Fruit fly (Drosophila melanogaster) whole organism: ENCODE results near the gene Rfk.

Source experiments
- CG8478 ChIP-seq: fragments of >200 bp; optimal IDR thresholded peaks from 2 replicates; lab custom pipeline; 2018; ENCODE audit warnings: inconsistent platforms
- Dll ChIP-seq: fragments of >200 bp; optimal IDR thresholded peaks from 2 replicates; lab custom pipeline; 2017
- EcR ChIP-seq, 2 experiments: fragments of >200 bp; optimal IDR thresholded peaks; 2 replicates each; lab custom pipeline; 2017; ENCODE audit warnings: missing biosample characterization in 2 of 2, missing genetic modification characterization in 2 of 2, missing genetic modification reagents in 2 of 2
- pan ChIP-seq: fragments of >200 bp; optimal IDR thresholded peaks from 2 replicates; lab custom pipeline; 2017
- psq ChIP-seq: fragments of >200 bp; optimal IDR thresholded peaks from 2 replicates; lab custom pipeline; 2017
- usp ChIP-seq: fragments of >200 bp; optimal IDR thresholded peaks from 2 replicates; lab custom pipeline; 2017; ENCODE audit warnings: missing biosample characterization, missing genetic modification characterization, mixed read lengths

Rfk gene

DNA sequence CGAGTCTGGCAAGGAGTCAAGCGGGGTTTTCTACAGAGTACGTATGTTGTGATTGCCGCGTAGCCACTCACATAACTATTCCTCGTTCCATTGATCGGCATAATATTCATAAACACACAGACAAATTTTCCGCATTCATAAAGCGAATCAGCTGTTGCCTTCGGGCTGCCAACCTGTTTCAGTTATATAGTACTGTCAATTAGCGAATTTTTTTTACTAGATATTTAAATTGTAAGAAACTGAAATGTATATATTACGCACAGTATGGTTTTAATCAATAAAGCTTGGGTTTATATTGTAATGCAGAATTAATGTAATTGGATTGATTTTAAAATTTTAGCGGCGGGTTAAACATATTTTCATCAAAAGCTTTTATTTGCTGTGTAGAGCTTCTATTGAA lies at the start of gene Rfk:
TSS of gene Rfk (minus strand) at position 152 of the 400 bp plus-strand sequence.
- TF ChIP-seq usp (GFP tag; lab: Kevin White, UChicago) (no peak), EcR (GFP tag; optimal IDR thresholded peaks at IDR 0.05; lab: Kevin White, UChicago) (no peak), psq (lab: Kevin White, UChicago) (no peak), pan (lab: Kevin White, UChicago) (no peak), CG8478 (lab: Kevin White, UChicago) (no peak), Dll (lab: Kevin White, UChicago) (no peak)

DNA sequence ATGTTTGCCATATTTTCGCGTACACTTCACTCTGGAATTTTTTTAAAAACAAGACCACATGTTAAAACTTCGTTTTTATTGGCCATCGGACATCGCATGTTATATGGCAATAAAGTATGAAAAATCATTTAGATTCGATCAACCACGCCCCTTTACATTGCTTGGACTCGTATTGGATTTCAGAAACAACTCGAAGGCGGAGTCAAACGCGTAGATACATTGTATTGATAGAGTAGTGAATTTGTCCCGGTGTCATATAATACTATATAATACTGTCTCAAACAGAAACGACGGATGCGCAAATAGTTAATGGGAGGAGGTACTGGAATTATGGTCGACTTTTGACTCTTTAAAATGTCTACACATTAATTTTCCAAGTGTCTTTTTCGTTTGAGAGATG lies 48.3 kb upstream of the Rfk start:
- no peak for TF ChIP-seq usp (GFP tag; lab: Kevin White, UChicago)
- TF ChIP-seq pan (lab: Kevin White, UChicago) = no peak
- TF ChIP-seq EcR (GFP tag; optimal IDR thresholded peaks at IDR 0.05; lab: Kevin White, UChicago) = no peak
- no peak for TF ChIP-seq CG8478 (lab: Kevin White, UChicago)
- no peak for TF ChIP-seq Dll (lab: Kevin White, UChicago)
- TF ChIP-seq psq (lab: Kevin White, UChicago) = no peak

DNA sequence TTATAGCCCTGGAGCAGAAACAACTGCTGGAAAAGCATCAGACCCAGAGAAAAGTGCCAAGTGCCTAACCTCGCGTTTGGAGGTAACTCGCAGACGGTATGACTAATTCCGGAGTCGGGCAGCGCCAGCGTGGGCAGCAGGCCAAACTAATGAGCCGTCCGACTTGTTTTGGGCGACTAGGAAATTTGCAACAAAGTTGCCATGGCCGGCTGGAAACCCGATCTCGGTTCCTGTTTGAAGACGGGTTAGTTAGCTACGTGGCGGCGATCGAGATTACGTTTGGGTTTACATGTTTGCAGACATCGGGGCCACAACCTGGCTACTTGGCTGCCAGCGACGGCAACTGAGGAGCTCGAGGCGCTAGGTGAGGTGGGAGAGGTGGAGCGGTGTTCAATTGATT lies 43.9 kb upstream of the Rfk start:
- TF ChIP-seq pan (lab: Kevin White, UChicago) (no peak), usp (GFP tag; lab: Kevin White, UChicago) (no peak), CG8478 (lab: Kevin White, UChicago) (no peak), psq (lab: Kevin White, UChicago) (no peak), Dll (lab: Kevin White, UChicago) (no peak), EcR (GFP tag; optimal IDR thresholded peaks at IDR 0.05; lab: Kevin White, UChicago) (no peak)

DNA sequence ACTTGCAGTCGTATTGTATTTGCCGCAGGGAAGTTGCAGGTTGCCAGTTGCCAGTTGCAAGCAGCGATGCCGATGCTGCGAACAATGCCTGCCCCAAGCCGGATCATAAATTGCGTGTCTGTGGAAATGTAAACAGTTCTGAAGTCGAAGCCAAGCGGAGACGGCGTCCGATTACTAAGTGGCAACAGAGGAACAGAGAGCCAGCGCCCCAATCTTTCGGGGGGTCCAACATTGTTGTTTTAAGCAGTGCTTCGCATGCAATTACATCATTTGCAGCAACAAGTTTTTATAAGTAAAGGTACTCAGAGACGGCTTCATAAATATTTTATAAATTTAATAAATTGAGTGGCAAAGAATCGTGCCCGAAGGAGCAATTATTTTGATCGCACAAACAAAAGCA lies 41.4 kb upstream of the Rfk start:
- TF ChIP-seq Dll (lab: Kevin White, UChicago) (peak; percentile 12), psq (lab: Kevin White, UChicago) (no peak)

DNA sequence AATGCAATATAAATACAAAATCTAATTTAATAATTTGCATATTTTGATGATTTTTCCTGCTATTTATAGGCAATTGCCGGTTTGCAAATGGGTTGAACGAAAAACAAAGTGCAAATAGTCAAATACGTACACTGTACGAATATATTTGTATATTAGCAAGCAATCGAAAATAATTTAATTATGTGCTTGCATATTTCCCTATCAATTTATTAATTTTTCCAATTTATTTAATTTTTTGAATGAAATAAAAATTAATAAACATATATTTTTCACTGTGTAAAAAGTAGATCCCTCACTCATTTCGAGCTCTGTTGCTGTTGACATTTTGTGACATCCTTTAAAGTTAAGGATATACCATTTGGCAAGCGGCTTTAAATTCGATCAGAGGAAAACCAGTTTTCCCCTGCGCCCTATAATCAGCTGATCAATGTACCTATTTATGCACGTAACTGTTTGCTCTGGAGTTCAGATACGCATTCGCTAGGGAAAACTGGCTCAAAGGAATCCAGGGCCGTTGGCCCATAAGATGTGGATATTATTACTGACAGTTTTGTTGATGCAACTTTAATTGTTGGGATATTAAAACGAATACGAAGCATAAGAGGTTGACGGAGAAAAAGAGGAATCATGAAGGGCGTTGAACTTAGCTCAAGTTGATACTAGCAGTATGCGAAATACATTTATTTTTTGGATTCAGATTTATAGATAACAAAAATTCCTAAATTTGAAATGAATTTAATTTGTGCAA lies 40.1 kb upstream of the Rfk start:
- no peak for TF ChIP-seq usp (GFP tag; lab: Kevin White, UChicago)
- TF ChIP-seq Dll (lab: Kevin White, UChicago) = no peak

DNA sequence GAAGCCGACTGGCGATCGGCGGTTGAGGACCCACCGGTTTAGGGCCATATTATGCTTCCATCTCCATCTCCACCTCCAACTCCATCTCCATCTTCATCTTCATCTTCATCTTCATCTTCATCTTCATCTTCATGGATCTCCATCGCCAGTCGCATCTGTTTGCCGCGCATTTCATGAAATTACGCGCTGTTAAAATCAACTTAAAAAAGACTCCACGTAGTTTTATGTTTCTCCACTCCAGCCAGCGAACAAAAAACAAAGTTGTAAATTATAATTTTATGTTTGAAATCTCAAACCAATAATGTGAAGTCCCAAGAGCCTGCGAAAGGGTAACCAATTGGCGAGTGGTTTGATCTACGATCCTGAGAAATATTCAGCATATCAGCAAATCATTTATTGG lies 37.1 kb upstream of the Rfk start:
- no peak for TF ChIP-seq psq (lab: Kevin White, UChicago)
- TF ChIP-seq Dll (lab: Kevin White, UChicago) = no peak
- TF ChIP-seq CG8478 (lab: Kevin White, UChicago) = no peak
- no peak for TF ChIP-seq pan (lab: Kevin White, UChicago)
- TF ChIP-seq EcR (GFP tag; optimal IDR thresholded peaks at IDR 0.05; lab: Kevin White, UChicago) = no peak
- no peak for TF ChIP-seq usp (GFP tag; lab: Kevin White, UChicago)

DNA sequence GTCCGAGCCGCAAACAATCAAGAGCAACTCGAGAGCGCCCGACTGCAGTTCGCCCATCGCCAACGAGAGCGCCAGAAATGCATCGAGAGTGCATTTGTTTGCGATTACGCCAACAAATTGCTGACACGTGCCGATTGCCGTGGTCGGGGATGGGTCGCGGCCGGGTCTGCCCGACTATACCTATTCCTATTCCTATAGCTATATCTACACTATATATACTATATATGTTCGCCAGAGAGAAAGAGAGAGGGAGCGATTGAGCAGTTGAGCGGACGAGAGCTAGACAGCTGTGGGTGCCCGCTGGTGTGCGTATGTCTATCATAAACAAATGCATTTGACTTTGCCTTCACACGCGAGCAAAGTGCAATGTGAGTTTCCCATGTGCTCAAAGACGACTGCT lies 34.3 kb upstream of the Rfk start:
- TF ChIP-seq EcR (GFP tag; optimal IDR thresholded peaks at IDR 0.05; lab: Kevin White, UChicago) (no peak), CG8478 (lab: Kevin White, UChicago) (no peak), psq (lab: Kevin White, UChicago) (no peak), usp (GFP tag; lab: Kevin White, UChicago) (no peak), pan (lab: Kevin White, UChicago) (no peak), Dll (lab: Kevin White, UChicago) (no peak)

DNA sequence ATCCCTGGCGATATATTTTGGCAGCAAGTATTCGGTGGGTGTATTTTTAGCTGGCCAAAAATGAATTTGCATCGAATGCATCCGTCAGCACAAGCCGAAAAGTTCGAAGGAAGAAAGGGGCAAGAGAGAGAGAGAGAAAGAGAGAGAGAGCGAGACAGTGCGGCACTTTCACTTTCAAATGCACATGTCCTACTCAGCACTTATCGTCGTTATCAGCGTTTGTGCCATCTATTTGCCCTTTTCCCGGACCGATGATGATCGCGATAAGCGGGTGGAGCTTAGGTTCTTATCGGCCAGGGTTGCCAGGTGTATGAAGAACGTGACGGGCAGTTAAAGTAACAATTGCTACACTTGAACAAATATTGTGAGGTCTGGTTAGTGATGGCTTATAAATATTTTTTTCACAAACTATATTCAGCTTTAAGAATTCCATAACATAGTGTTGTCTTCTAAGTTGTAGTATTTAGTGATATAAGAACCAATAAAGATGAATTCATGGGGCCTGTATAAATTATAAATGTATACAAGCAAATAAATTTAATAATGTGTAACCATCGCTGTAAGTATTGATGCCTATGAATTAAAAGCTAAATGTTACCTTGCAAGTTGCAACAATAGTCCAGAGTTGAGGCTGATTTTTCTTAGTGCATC lies 31.7 kb upstream of the Rfk start:
- no peak for TF ChIP-seq psq (lab: Kevin White, UChicago)
- no peak for TF ChIP-seq EcR (GFP tag; optimal IDR thresholded peaks at IDR 0.05; lab: Kevin White, UChicago)
- no peak for TF ChIP-seq CG8478 (lab: Kevin White, UChicago)

DNA sequence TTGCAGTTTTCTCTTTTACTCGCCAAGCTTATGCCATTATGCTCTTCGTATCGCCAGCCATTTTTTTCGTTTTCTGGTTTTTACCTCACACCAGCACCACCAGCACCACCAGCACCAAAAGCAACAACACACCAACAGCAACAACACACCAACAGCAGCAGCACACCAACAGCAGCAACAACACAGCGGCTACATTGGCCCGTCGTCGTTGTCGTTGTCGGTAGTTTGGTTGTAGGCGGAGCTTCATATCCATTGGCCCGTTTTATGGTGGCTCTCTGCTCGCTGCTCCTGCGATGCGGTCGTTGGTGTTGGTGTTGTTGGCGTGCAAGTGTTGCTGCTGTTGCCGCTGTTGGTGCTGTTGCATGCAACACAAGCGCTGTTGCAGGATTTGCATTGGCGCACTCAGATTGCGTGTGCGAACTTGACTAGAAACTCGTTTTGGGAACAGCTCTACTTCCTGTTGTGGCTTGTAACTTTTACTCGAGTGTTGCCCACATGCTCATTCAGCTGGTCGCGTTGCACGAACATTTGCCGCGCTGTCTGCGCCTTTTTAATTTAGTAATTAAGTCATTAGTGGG lies 23.8 kb upstream of the Rfk start:
- TF ChIP-seq CG8478 (lab: Kevin White, UChicago) (no peak), EcR (GFP tag; optimal IDR thresholded peaks at IDR 0.05; lab: Kevin White, UChicago) (no peak), Dll (lab: Kevin White, UChicago) (no peak), pan (lab: Kevin White, UChicago) (no peak), psq (lab: Kevin White, UChicago) (no peak), usp (GFP tag; lab: Kevin White, UChicago) (no peak)

DNA sequence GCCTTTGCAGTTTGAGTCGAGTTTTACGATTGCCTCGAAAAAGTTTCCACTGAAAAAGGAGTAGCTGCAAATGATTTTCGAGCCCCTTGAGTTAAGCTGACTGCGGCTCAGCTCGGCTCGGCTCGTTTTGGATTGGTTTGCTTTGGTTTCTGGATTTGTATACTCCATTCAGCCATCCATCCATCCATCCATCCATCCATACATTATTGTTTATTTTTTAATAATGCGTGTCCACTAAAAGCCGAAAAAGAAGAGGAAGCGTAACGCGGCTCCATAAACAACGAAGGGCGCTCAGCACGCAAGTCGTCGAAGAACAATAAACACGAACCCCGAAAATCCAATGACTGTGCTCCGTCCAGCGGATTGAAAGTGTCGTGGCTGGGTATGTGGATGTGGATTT lies 13.3 kb upstream of the Rfk start:
- no peak for TF ChIP-seq Dll (lab: Kevin White, UChicago)
- TF ChIP-seq usp (GFP tag; lab: Kevin White, UChicago) = no peak
- TF ChIP-seq pan (lab: Kevin White, UChicago) = no peak
- no peak for TF ChIP-seq EcR (GFP tag; optimal IDR thresholded peaks at IDR 0.05; lab: Kevin White, UChicago)
- TF ChIP-seq CG8478 (lab: Kevin White, UChicago) = no peak
- TF ChIP-seq psq (lab: Kevin White, UChicago) = no peak

DNA sequence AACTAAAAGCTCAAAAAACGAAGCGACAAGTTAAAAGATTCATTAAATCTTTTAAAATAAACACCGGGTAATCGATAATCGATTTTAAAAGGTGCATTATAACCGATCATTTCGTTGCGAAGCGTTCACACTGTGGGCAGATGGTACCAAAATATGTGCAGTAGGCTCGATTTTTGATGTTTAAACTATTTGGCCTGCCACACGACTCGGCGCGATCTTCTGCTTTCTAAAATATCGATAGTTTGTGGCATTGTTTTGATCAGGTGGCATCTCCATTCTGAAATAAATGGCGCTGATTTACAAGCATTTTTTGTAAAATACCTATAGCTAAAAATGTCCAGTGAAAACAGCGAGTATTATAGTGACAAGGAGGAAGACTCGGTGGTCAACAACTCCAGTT lies 7.1 kb upstream of the Rfk start, which contains the start of the genes CG10445 and lds:
TSS of gene CG10445 (minus strand) at position 104 of the 400 bp plus-strand sequence.
TSS of gene lds (plus strand) at position 236 of the 400 bp plus-strand sequence.
- TF ChIP-seq Dll (lab: Kevin White, UChicago) (no peak), EcR (GFP tag; optimal IDR thresholded peaks at IDR 0.05; lab: Kevin White, UChicago) (no peak), pan (lab: Kevin White, UChicago) (no peak), psq (lab: Kevin White, UChicago) (no peak), CG8478 (lab: Kevin White, UChicago) (no peak), usp (GFP tag; lab: Kevin White, UChicago) (no peak)
